Worm (Caenorhabditis elegans): ENCODE measurements around the gene tmed-12.

ce11 chrX:141149-141548, 21.8 kb downstream of the tmed-12 start, which contains the start of gene Y73B3A.8:
- no peak for TF ChIP-seq nhr-12 (tag; optimal IDR thresholded peaks at IDR 0.05)
- no peak for TF ChIP-seq nhr-11 (tag; optimal IDR thresholded peaks at IDR 0.05)
- no peak for TF ChIP-seq lsy-2 (tag; optimal IDR thresholded peaks at IDR 0.05)
- no peak for TF ChIP-seq nhr-21 (tag; optimal IDR thresholded peaks at IDR 0.05)
- no peak for TF ChIP-seq nhr-77 (tag; optimal IDR thresholded peaks at IDR 0.05)
- TF ChIP-seq egl-27 (tag; optimal IDR thresholded peaks at IDR 0.05) = no peak
- TF ChIP-seq lin-13 (GFP tag; optimal IDR thresholded peaks at IDR 0.05) = no peak
- TF ChIP-seq lin-11 (tag; optimal IDR thresholded peaks at IDR 0.05) = no peak
- no peak for TF ChIP-seq alr-1 (tag; optimal IDR thresholded peaks at IDR 0.05)
- no peak for TF ChIP-seq ztf-4 (tag; optimal IDR thresholded peaks at IDR 0.05)
- TF ChIP-seq zag-1 (tag; optimal IDR thresholded peaks at IDR 0.05) = no peak
